Worm (Caenorhabditis elegans): ENCODE measurements around the gene C56G2.5.

DNA sequence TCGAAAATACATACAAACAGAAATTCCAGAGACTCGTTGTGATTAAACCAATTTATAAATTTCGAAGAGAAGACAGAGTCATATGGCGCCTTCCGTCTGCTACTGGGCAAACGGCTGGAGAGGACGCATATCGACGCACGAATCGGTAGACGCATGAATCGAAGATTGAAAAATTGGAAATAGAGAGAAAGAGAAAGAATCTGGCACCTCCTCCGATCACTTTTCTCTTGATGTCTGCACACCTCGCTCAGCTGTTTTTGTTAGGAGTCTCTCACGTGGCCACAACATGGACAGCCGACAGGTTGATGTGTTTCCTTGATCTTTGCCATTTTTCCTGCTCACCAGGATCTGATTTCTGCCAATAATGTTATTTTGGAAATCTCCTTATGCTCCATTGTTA lies 36.1 kb upstream of the C56G2.5 start:
- TF ChIP-seq T22C8.4 (GFP tag; IDR thresholded peaks at IDR 0.05) (no peak), ztf-23 (GFP tag; IDR thresholded peaks at IDR 0.05) (no peak), klf-2 (GFP tag; conservative IDR thresholded peaks at IDR 0.05) (no peak)

Measured in whole organism, midembryonic.